Fruit fly (Drosophila melanogaster) whole organism, embryonic: ENCODE measurements around the gene CG15019.

Experiments used
- Atf3 ChIP-seq: fragments of 200-800 bp; sonication (Bioruptor generic); optimal IDR thresholded peaks from 3 replicates; lab custom pipeline; 2016; ENCODE audit warnings: missing biosample characterization, missing genetic modification characterization
- CG11085 ChIP-seq: fragments of 200-800 bp; sonication (Bioruptor generic); IDR thresholded peaks from 2 replicates; pipeline ENCODE4 v1.3.6; 2022; ENCODE audit warnings: missing biosample characterization, missing genetic modification characterization
- CG11456 ChIP-seq: fragments of 200-800 bp; sonication (Bioruptor generic); IDR thresholded peaks from 3 replicates; pipeline ENCODE4 v1.3.6; 2022; ENCODE audit warnings: missing biosample characterization, missing genetic modification characterization
- CG12299 ChIP-seq: fragments of 200-800 bp; sonication (Bioruptor generic); optimal IDR thresholded peaks from 2 replicates; lab custom pipeline; 2018; ENCODE audit warnings: missing biosample characterization, mild to moderate bottlenecking, missing genetic modification characterization
- CG13775 ChIP-seq: fragments of 200-800 bp; sonication (Bioruptor generic); optimal IDR thresholded peaks from 3 replicates; lab custom pipeline; 2017; ENCODE audit warnings: missing biosample characterization, mild to moderate bottlenecking, missing genetic modification characterization
- CG14014 ChIP-seq: fragments of 200-800 bp; sonication (Bioruptor generic); IDR thresholded peaks from 2 replicates; pipeline ENCODE4 v1.3.6; 2022; ENCODE audit warnings: missing biosample characterization, missing genetic modification characterization
- CG16779 ChIP-seq: fragments of 200-800 bp; sonication (Bioruptor generic); IDR thresholded peaks from 2 replicates; pipeline ENCODE4 v1.3.6; 2022; ENCODE audit warnings: missing biosample characterization, missing genetic modification characterization
- CG2202 ChIP-seq: fragments of 200-800 bp; sonication (Bioruptor generic); optimal IDR thresholded peaks from 2 replicates; lab custom pipeline; 2018; ENCODE audit warnings: missing biosample characterization, mild to moderate bottlenecking, missing genetic modification characterization
- CG2712 ChIP-seq: fragments of 200-800 bp; optimal IDR thresholded peaks from 3 replicates; lab custom pipeline; 2019; ENCODE audit warnings: missing biosample characterization, mild to moderate bottlenecking, missing genetic modification characterization, moderate library complexity
- CG31365 ChIP-seq: fragments of 200-800 bp; sonication (Bioruptor generic); optimal IDR thresholded peaks from 2 replicates; lab custom pipeline; 2018; ENCODE audit warnings: missing biosample characterization, mild to moderate bottlenecking, missing genetic modification characterization
- CG32532 ChIP-seq: fragments of 200-800 bp; sonication (Bioruptor generic); IDR thresholded peaks from 2 replicates; pipeline ENCODE4 v1.3.6; 2022; ENCODE audit warnings: missing biosample characterization, missing genetic modification characterization
- CG32767 ChIP-seq: fragments of 200-800 bp; sonication (Bioruptor generic); IDR thresholded peaks from 2 replicates; pipeline ENCODE4 v1.3.6; 2022; ENCODE audit warnings: missing biosample characterization, missing genetic modification characterization
- CG3995 ChIP-seq: fragments of 200-800 bp; sonication (Bioruptor generic); optimal IDR thresholded peaks from 3 replicates; lab custom pipeline; 2016; ENCODE audit warnings: missing biosample characterization, missing genetic modification characterization
- CG4360 ChIP-seq: fragments of 200-800 bp; sonication (Bioruptor generic); IDR thresholded peaks from 2 replicates; pipeline ENCODE4 v1.3.6; 2022; ENCODE audit warnings: missing biosample characterization, missing genetic modification characterization
- CG4820 ChIP-seq: fragments of 200-800 bp; sonication (Bioruptor generic); optimal IDR thresholded peaks from 3 replicates; lab custom pipeline; 2016; ENCODE audit warnings: missing biosample characterization, missing genetic modification characterization
- CG6654 ChIP-seq: fragments of 200-800 bp; sonication (Bioruptor generic); optimal IDR thresholded peaks from 2 replicates; lab custom pipeline; 2017; ENCODE audit warnings: missing biosample characterization, mild to moderate bottlenecking, missing genetic modification characterization
- CG6689 ChIP-seq: fragments of 200-800 bp; sonication (Bioruptor generic); IDR thresholded peaks from 2 replicates; pipeline ENCODE4 v1.3.6; 2022; ENCODE audit warnings: missing biosample characterization, missing genetic modification characterization
- CG6765 ChIP-seq: fragments of 200-800 bp; sonication (Bioruptor generic); optimal IDR thresholded peaks from 3 replicates; lab custom pipeline; 2017; ENCODE audit warnings: missing biosample characterization, mild to moderate bottlenecking, missing genetic modification characterization
- CG7839 ChIP-seq: fragments of 200-800 bp; sonication (Bioruptor generic); optimal IDR thresholded peaks from 3 replicates; lab custom pipeline; 2018; ENCODE audit warnings: missing biosample characterization, mild to moderate bottlenecking, missing genetic modification characterization, moderate library complexity
- CG8944 ChIP-seq: fragments of 200-800 bp; sonication (Bioruptor generic); optimal IDR thresholded peaks from 3 replicates; lab custom pipeline; 2016; ENCODE audit warnings: missing biosample characterization, missing genetic modification characterization
- CG9876 ChIP-seq: fragments of 200-800 bp; sonication (Bioruptor generic); optimal IDR thresholded peaks from 2 replicates; lab custom pipeline; 2016; ENCODE audit warnings: missing biosample characterization, missing genetic modification characterization
- Chrac-16 ChIP-seq: fragments of 200-800 bp; sonication (Bioruptor generic); optimal IDR thresholded peaks from 3 replicates; lab custom pipeline; 2016; ENCODE audit warnings: missing biosample characterization, missing genetic modification characterization
- D ChIP-seq, 2 experiments: fragments of 200-800 bp in 1 of 2; fragments of >200 bp in 1 of 2; sonication (Bioruptor generic) in 1 of 2; optimal IDR thresholded peaks; 2 replicates in 1 of 2; 3 replicates in 1 of 2; lab custom pipeline; 2017; ENCODE audit warnings: mild to moderate bottlenecking in 1 of 2, missing biosample characterization in 1 of 2, missing genetic modification characterization in 1 of 2, missing genetic modification reagents in 1 of 2
- E2f1 ChIP-seq: fragments of 200-800 bp; sonication (Bioruptor generic); IDR thresholded peaks from 2 replicates; pipeline ENCODE4 v1.3.6; 2022; ENCODE audit warnings: missing biosample characterization, missing genetic modification characterization
- Fer1 ChIP-seq: fragments of 200-800 bp; sonication (Bioruptor generic); optimal IDR thresholded peaks from 2 replicates; lab custom pipeline; 2017; ENCODE audit warnings: missing biosample characterization, mild to moderate bottlenecking, missing genetic modification characterization
- Kr ChIP-seq: fragments of 200-800 bp; sonication (Bioruptor generic); optimal IDR thresholded peaks from 2 replicates; lab custom pipeline; 2017; ENCODE audit warnings: missing biosample characterization, mild to moderate bottlenecking, missing genetic modification characterization
- MBD-R2 ChIP-seq: fragments of 200-800 bp; sonication (Bioruptor generic); IDR thresholded peaks from 2 replicates; pipeline ENCODE4 v1.3.6; 2022; ENCODE audit warnings: missing biosample characterization, missing genetic modification characterization
- NFAT ChIP-seq: fragments of 200-800 bp; sonication (Bioruptor generic); IDR thresholded peaks from 2 replicates; pipeline ENCODE4 v1.3.6; 2022; ENCODE audit warnings: missing biosample characterization, missing genetic modification characterization
- Neu2 ChIP-seq: fragments of 200-800 bp; sonication (Bioruptor generic); optimal IDR thresholded peaks from 3 replicates; lab custom pipeline; 2016; ENCODE audit warnings: missing biosample characterization, missing genetic modification characterization, borderline replicate concordance
- Ptx1 ChIP-seq: fragments of 200-800 bp; sonication (Bioruptor generic); IDR thresholded peaks from 2 replicates; pipeline ENCODE4 v1.3.6; 2022; ENCODE audit warnings: missing biosample characterization, missing genetic modification characterization
- Rfx ChIP-seq: fragments of 200-800 bp; sonication (Bioruptor generic); IDR thresholded peaks from 2 replicates; pipeline ENCODE4 v1.3.6; 2022; ENCODE audit warnings: missing biosample characterization, missing genetic modification characterization
- Ssrp ChIP-seq: fragments of 200-800 bp; sonication (Bioruptor generic); optimal IDR thresholded peaks from 2 replicates; lab custom pipeline; 2018; ENCODE audit warnings: missing biosample characterization, mild to moderate bottlenecking, missing genetic modification characterization, moderate library complexity
- YL-1 ChIP-seq: fragments of 200-800 bp; sonication (Bioruptor generic); optimal IDR thresholded peaks from 3 replicates; lab custom pipeline; 2017; ENCODE audit warnings: missing biosample characterization, mild to moderate bottlenecking, missing genetic modification characterization
- bsh ChIP-seq, 2 experiments: fragments of 200-800 bp; sonication (Bioruptor generic); optimal IDR thresholded peaks; 2 replicates each; lab custom pipeline; 2017 to 2018; ENCODE audit warnings: mild to moderate bottlenecking in 2 of 2, missing biosample characterization in 2 of 2, missing genetic modification characterization in 2 of 2, moderate library complexity in 1 of 2
- cad ChIP-seq: fragments of >200 bp; optimal IDR thresholded peaks from 2 replicates; lab custom pipeline; 2017; ENCODE audit warnings: missing biosample characterization, missing genetic modification characterization
- croc ChIP-seq: fragments of 200-800 bp; sonication (Bioruptor generic); conservative IDR thresholded peaks from 3 replicates; pipeline ENCODE4 v1.3.6; 2022; ENCODE audit warnings: missing biosample characterization, missing genetic modification characterization
- danr ChIP-seq: fragments of 200-800 bp; sonication (Bioruptor generic); IDR thresholded peaks from 2 replicates; pipeline ENCODE4 v1.3.6; 2022; ENCODE audit warnings: missing biosample characterization, missing genetic modification characterization
- dati ChIP-seq: fragments of 200-800 bp; sonication (Bioruptor generic); IDR thresholded peaks from 2 replicates; pipeline ENCODE4 v1.3.6; 2022; ENCODE audit warnings: missing biosample characterization, missing genetic modification characterization
- disco-r ChIP-seq: fragments of 200-800 bp; sonication (Bioruptor generic); optimal IDR thresholded peaks from 2 replicates; lab custom pipeline; 2016; ENCODE audit warnings: missing biosample characterization, missing genetic modification characterization
- dmrt11E ChIP-seq: fragments of 200-800 bp; sonication (Bioruptor generic); optimal IDR thresholded peaks from 3 replicates; lab custom pipeline; 2018; ENCODE audit warnings: missing biosample characterization, mild to moderate bottlenecking, missing genetic modification characterization, moderate library complexity
- dmrt99B ChIP-seq: fragments of 200-800 bp; sonication (Bioruptor generic); optimal IDR thresholded peaks from 2 replicates; lab custom pipeline; 2018; ENCODE audit warnings: missing biosample characterization, mild to moderate bottlenecking, missing genetic modification characterization, moderate library complexity
- ems ChIP-seq: fragments of 200-800 bp; sonication (Bioruptor generic); optimal IDR thresholded peaks from 3 replicates; lab custom pipeline; 2016; ENCODE audit warnings: missing biosample characterization, missing genetic modification characterization
- h ChIP-seq: fragments of >200 bp; optimal IDR thresholded peaks from 2 replicates; lab custom pipeline; 2017
- jigr1 ChIP-seq: fragments of 200-800 bp; sonication (Bioruptor generic); IDR thresholded peaks from 3 replicates; pipeline ENCODE4 v1.3.6; 2022; ENCODE audit warnings: missing biosample characterization, missing genetic modification characterization
- mirr ChIP-seq: fragments of 200-800 bp; sonication (Bioruptor generic); optimal IDR thresholded peaks from 3 replicates; lab custom pipeline; 2018; ENCODE audit warnings: missing biosample characterization, mild to moderate bottlenecking, missing genetic modification characterization
- row ChIP-seq: fragments of 200-800 bp; sonication (Bioruptor generic); IDR thresholded peaks from 3 replicates; pipeline ENCODE4 v1.3.6; 2022; ENCODE audit warnings: missing biosample characterization, missing genetic modification characterization
- sr ChIP-seq: fragments of 200-800 bp; sonication (Bioruptor generic); IDR thresholded peaks from 3 replicates; pipeline ENCODE4 v1.3.6; 2022; ENCODE audit warnings: missing biosample characterization, missing genetic modification characterization
- sug ChIP-seq: fragments of 200-800 bp; optimal IDR thresholded peaks from 2 replicates; lab custom pipeline; 2019; ENCODE audit warnings: missing biosample characterization, mild to moderate bottlenecking, missing genetic modification characterization, moderate library complexity
- tap ChIP-seq: fragments of 200-800 bp; optimal IDR thresholded peaks from 3 replicates; lab custom pipeline; 2019; ENCODE audit warnings: missing biosample characterization, mild to moderate bottlenecking, missing genetic modification characterization, moderate library complexity
- tin ChIP-seq: fragments of 200-800 bp; sonication (Bioruptor generic); optimal IDR thresholded peaks from 3 replicates; lab custom pipeline; 2016; ENCODE audit warnings: missing biosample characterization, missing genetic modification characterization
- tna ChIP-seq: fragments of 200-800 bp; sonication (Bioruptor generic); IDR thresholded peaks from 2 replicates; pipeline ENCODE4 v1.3.6; 2022; ENCODE audit warnings: missing biosample characterization, missing genetic modification characterization; ENCODE audit not compliant: partially characterized antibody
- usp ChIP-seq: fragments of >200 bp; optimal IDR thresholded peaks from 2 replicates; lab custom pipeline; 2017; ENCODE audit warnings: missing biosample characterization, missing genetic modification characterization
- zfh2 ChIP-seq: fragments of 200-800 bp; sonication (Bioruptor generic); optimal IDR thresholded peaks from 2 replicates; lab custom pipeline; 2016; ENCODE audit warnings: missing biosample characterization, missing genetic modification characterization

The CG15019 gene

DNA sequence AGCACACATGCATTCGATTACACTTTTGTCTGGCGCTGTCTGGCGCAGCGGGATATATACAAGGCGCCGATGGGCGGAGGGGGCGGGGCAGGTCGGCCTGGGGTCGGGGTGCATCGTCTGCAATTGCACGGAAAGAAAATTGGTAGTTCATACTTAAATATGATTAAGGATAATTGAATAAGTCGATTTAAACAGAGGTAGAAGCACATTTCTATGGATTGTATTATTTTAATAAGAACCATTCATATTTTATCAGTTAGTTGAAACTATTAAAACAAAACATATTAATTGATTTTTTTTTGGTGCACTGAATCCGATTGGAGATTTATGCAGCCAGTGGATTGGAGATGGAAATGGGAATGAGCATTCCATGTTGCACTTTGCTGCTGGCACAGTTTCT lies 6.0 kb downstream of the CG15019 start (continued):
- TF ChIP-seq Fer1 (no peak), zfh2 (GFP tag; lab: Kevin White, UChicago) (no peak), Atf3 (GFP tag; lab: Kevin White, UChicago) (no peak), CG4360 (GFP tag; lab: Robert Waterston, UW) (no peak), CG8944 (GFP tag; lab: Kevin White, UChicago) (no peak), MBD-R2 (GFP tag; lab: Robert Waterston, UW) (no peak), dati (GFP tag; lab: Robert Waterston, UW) (no peak), E2f1 (no peak), CG7839 (tag; lab: Kevin White, UChicago) (peak; percentile 30), disco-r (GFP tag; lab: Kevin White, UChicago) (no peak), cad (no peak), D (optimal IDR thresholded peaks at IDR 0.05; lab: Kevin White, UChicago) (no peak), D (GFP tag; optimal IDR thresholded peaks at IDR 0.05; lab: Kevin White, UChicago) (peak; percentile 28), CG4820 (GFP tag; lab: Kevin White, UChicago) (no peak), YL-1 (GFP tag; lab: Kevin White, UChicago) (no peak), sug (tag; lab: Kevin White, UChicago) (no peak), row (GFP tag; lab: Robert Waterston, UW) (peak; percentile 26; the same call in 1 of the 3 replicates), mirr (no peak), CG3995 (GFP tag; lab: Kevin White, UChicago) (no peak), dmrt99B (tag; lab: Kevin White, UChicago) (peak; percentile 41), CG16779 (GFP tag; lab: Robert Waterston, UW) (no peak), CG32532 (no peak), ems (GFP tag; lab: Kevin White, UChicago) (no peak), Ptx1 (GFP tag; lab: Robert Waterston, UW) (0 out of 2 replicates have a peak, but pooled peaks have one; percentile 28), CG9876 (GFP tag; lab: Kevin White, UChicago) (no peak), dmrt11E (tag; lab: Kevin White, UChicago) (peak; percentile 17), CG12299 (tag; lab: Kevin White, UChicago) (no peak), CG11456 (GFP tag; lab: Robert Waterston, UW) (no peak), danr (GFP tag; lab: Robert Waterston, UW) (no peak), sr (GFP tag; lab: Robert Waterston, UW) (no peak), CG14014 (GFP tag; lab: Robert Waterston, UW) (no peak), croc (GFP tag; lab: Robert Waterston, UW) (peak; percentile 44; the same call in 2 of the 3 replicates), Neu2 (GFP tag; lab: Kevin White, UChicago) (no peak), NFAT (GFP tag; lab: Robert Waterston, UW) (no peak), CG6654 (GFP tag; lab: Kevin White, UChicago) (no peak), Kr (no peak), Rfx (GFP tag; lab: Robert Waterston, UW) (no peak), tap (tag; lab: Kevin White, UChicago) (no peak), jigr1 (GFP tag; lab: Robert Waterston, UW) (no peak), CG11085 (no peak), CG31365 (no peak), CG2712 (tag; lab: Kevin White, UChicago) (peak; percentile 46), CG2202 (tag; lab: Kevin White, UChicago) (no peak), CG32767 (GFP tag; lab: Robert Waterston, UW) (no peak), Ssrp (tag; lab: Kevin White, UChicago) (peak; percentile 21), usp (GFP tag; lab: Kevin White, UChicago) (no peak), bsh (GFP tag; optimal IDR thresholded peaks at IDR 0.05; lab: Kevin White, UChicago) (peak in 1 of 2 experiments; percentile 72), h (lab: Kevin White, UChicago) (no peak), Chrac-16 (GFP tag; lab: Kevin White, UChicago) (no peak), CG13775 (GFP tag; lab: Kevin White, UChicago) (no peak), CG6765 (GFP tag; lab: Kevin White, UChicago) (no peak), tna (GFP tag; lab: Robert Waterston, UW) (no peak), tin (GFP tag; lab: Kevin White, UChicago) (no peak), CG6689 (GFP tag; lab: Robert Waterston, UW) (peak; percentile 28; the same call in 1 of the 2 replicates)
